Fruit fly (Drosophila melanogaster) whole organism, adult: ENCODE data around the gene RhoGAP5A.
A peak's percentile ranks its signal among the peaks of the same experiment; 100 is the strongest.

Experiments used
- CG11617 ChIP-seq: fragments of 200-800 bp; sonication (Bioruptor generic); optimal IDR thresholded peaks from 2 replicates; lab custom pipeline; 2017; ENCODE audit warnings: mild to moderate bottlenecking, missing biosample characterization, missing genetic modification reagents, missing genetic modification characterization
- CG12768 ChIP-seq: fragments of 200-800 bp; sonication (Bioruptor generic); optimal IDR thresholded peaks from 2 replicates; lab custom pipeline; 2017; ENCODE audit warnings: missing biosample characterization, missing genetic modification characterization, mild to moderate bottlenecking, moderate library complexity, missing genetic modification reagents
- CG14711 ChIP-seq: fragments of 200-800 bp; sonication (Bioruptor generic); optimal IDR thresholded peaks from 2 replicates; lab custom pipeline; 2018; ENCODE audit warnings: missing biosample characterization, mild to moderate bottlenecking, missing genetic modification characterization, moderate library complexity
- CG1620 ChIP-seq: fragments of 200-800 bp; sonication (Bioruptor generic); optimal IDR thresholded peaks from 2 replicates; lab custom pipeline; 2016; ENCODE audit warnings: missing biosample characterization, missing genetic modification characterization
- CG33017 ChIP-seq: fragments of 200-800 bp; sonication (Bioruptor generic); optimal IDR thresholded peaks from 2 replicates; lab custom pipeline; 2018; ENCODE audit warnings: missing biosample characterization, mild to moderate bottlenecking, missing genetic modification characterization, moderate library complexity
- CG5204 ChIP-seq: fragments of 200-800 bp; sonication (Bioruptor generic); optimal IDR thresholded peaks from 2 replicates; lab custom pipeline; 2016; ENCODE audit warnings: missing biosample characterization, missing genetic modification characterization
- CG7045 ChIP-seq: fragments of 200-800 bp; sonication (Bioruptor generic); optimal IDR thresholded peaks from 2 replicates; lab custom pipeline; 2017; ENCODE audit warnings: missing biosample characterization, mild to moderate bottlenecking, missing genetic modification characterization
- CG7101 ChIP-seq: fragments of 200-800 bp; sonication (Bioruptor generic); optimal IDR thresholded peaks from 2 replicates; lab custom pipeline; 2018; ENCODE audit warnings: missing biosample characterization, mild to moderate bottlenecking, missing genetic modification characterization, moderate library complexity
- Clk ChIP-seq: fragments of 200-800 bp; sonication (Bioruptor generic); optimal IDR thresholded peaks from 2 replicates; lab custom pipeline; 2017; ENCODE audit warnings: missing biosample characterization, missing genetic modification characterization
- Crg-1 ChIP-seq: fragments of 200-800 bp; sonication (Bioruptor generic); optimal IDR thresholded peaks from 2 replicates; lab custom pipeline; 2016; ENCODE audit warnings: missing biosample characterization, missing genetic modification characterization
- Hr96 ChIP-seq: fragments of 200-800 bp; sonication (Bioruptor generic); optimal IDR thresholded peaks from 2 replicates; lab custom pipeline; 2016; ENCODE audit warnings: missing biosample characterization, missing genetic modification characterization
- Mnt ChIP-seq: fragments of 200-800 bp; sonication (Bioruptor generic); optimal IDR thresholded peaks from 2 replicates; lab custom pipeline; 2016; ENCODE audit warnings: missing biosample characterization, mild to moderate bottlenecking, missing genetic modification characterization
- bab1 ChIP-seq: fragments of 200-800 bp; sonication (Bioruptor generic); optimal IDR thresholded peaks from 3 replicates; lab custom pipeline; 2019; ENCODE audit warnings: missing biosample characterization, mild to moderate bottlenecking, missing genetic modification characterization, moderate library complexity
- cic ChIP-seq: fragments of 200-800 bp; sonication (Bioruptor generic); optimal IDR thresholded peaks from 2 replicates; lab custom pipeline; 2017; ENCODE audit warnings: missing biosample characterization, mild to moderate bottlenecking, missing genetic modification characterization, moderate library complexity
- cnc ChIP-seq, 2 experiments: fragments of >200 bp; optimal IDR thresholded peaks; 2 replicates each; lab custom pipeline; 2017
- kay ChIP-seq: fragments of 200-800 bp; sonication (Bioruptor generic); peaks from one replicate; lab custom pipeline; 2016; ENCODE audit warnings: missing biosample characterization, missing genetic modification characterization, borderline replicate concordance
- ovo ChIP-seq: fragments of 200-800 bp; sonication (Bioruptor generic); optimal IDR thresholded peaks from 2 replicates; lab custom pipeline; 2016; ENCODE audit warnings: missing biosample characterization, missing genetic modification characterization
- pad ChIP-seq: fragments of 200-800 bp; sonication (Bioruptor generic); optimal IDR thresholded peaks from 3 replicates; lab custom pipeline; 2017; ENCODE audit warnings: missing biosample characterization, missing genetic modification characterization, mild to moderate bottlenecking, moderate library complexity, missing genetic modification reagents
- tj ChIP-seq: fragments of 200-800 bp; sonication (Bioruptor generic); optimal IDR thresholded peaks from 3 replicates; lab custom pipeline; 2017; ENCODE audit warnings: missing biosample characterization, mild to moderate bottlenecking, missing genetic modification characterization, moderate library complexity
- toe ChIP-seq: fragments of 200-800 bp; sonication (Bioruptor generic); optimal IDR thresholded peaks from 2 replicates; lab custom pipeline; 2016; ENCODE audit warnings: missing biosample characterization, missing genetic modification characterization

The RhoGAP5A gene

DNA sequence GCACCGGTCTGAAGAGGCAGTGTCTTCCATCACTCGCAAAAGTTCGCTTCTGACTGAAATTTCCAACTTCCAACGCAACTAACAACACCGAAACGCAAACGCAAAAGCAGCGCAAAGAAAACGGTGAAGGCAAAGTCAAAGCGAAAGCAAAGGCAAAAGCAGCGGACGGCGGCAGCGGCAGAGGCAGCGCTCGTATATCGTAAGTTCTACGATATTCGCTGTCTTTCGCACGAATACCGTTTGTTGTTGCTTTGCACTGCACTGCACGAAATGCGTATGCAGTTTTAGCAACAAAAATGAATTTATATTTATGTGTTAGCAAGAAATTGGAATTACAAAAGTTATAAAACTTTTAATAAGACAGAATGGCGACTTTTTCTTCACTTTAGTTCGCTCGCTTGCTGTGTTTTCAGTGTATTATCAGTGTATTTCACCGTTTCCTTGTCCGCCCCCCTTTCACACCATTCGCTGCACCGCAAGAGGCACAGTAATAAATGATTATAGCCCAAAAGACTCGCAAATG, 29.9 kb upstream of the RhoGAP5A start, which contains the start of gene OtopLa:
OtopLa (minus strand) TSS at position 51 of the 523 bp plus-strand sequence.
- TF ChIP-seq CG7045 (GFP tag; lab: Kevin White, UChicago) (peak; percentile 53), CG5204 (GFP tag; lab: Kevin White, UChicago) (peak; percentile 45), tj (GFP tag; lab: Kevin White, UChicago) (no peak), toe (GFP tag; lab: Kevin White, UChicago) (peak; percentile 23), bab1 (GFP tag; lab: Kevin White, UChicago) (peak; percentile 15), CG33017 (peak; percentile 51), pad (GFP tag; lab: Kevin White, UChicago) (no peak), CG12768 (GFP tag; lab: Kevin White, UChicago) (peak; percentile 51), CG11617 (GFP tag; lab: Kevin White, UChicago) (peak; percentile 5), CG7101 (tag; lab: Kevin White, UChicago) (peak; percentile 20)

DNA sequence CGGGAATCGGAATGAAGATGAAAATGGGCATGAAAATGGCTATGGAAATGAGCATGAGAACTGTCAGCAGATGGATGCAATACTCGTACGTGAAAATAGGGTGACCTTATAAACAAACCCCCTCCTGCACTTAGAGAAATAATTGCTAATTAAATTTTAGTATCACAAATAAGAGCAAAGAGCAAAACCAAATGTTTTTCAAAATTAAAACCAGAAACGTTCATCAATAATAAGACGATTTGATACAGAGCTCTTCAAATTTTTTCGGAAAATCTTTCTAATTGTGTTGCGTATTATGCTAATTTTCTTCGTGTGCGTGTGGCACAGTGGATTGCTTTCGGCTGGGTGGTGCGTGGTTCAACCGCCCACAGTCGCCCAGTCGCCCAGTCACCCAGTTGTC, 27.6 kb upstream of the RhoGAP5A start:
- no peak for TF ChIP-seq kay
- no peak for TF ChIP-seq bab1 (GFP tag; lab: Kevin White, UChicago)
- TF ChIP-seq CG12768 (GFP tag; lab: Kevin White, UChicago): no peak
- no peak for TF ChIP-seq CG11617 (GFP tag; lab: Kevin White, UChicago)
- no peak for TF ChIP-seq pad (GFP tag; lab: Kevin White, UChicago)
- no peak for TF ChIP-seq Crg-1 (GFP tag; lab: Kevin White, UChicago)
- TF ChIP-seq toe (GFP tag; lab: Kevin White, UChicago): no peak
- TF ChIP-seq CG7045 (GFP tag; lab: Kevin White, UChicago): no peak
- TF ChIP-seq Clk (GFP tag; lab: Kevin White, UChicago): no peak
- no peak for TF ChIP-seq tj (GFP tag; lab: Kevin White, UChicago)
- TF ChIP-seq Mnt: no peak
- TF ChIP-seq cnc (optimal IDR thresholded peaks at IDR 0.05; lab: Kevin White, UChicago): no peak
- TF ChIP-seq Hr96: no peak
- TF ChIP-seq CG33017: no peak
- TF ChIP-seq CG5204 (GFP tag; lab: Kevin White, UChicago): no peak
- no peak for TF ChIP-seq cic
- TF ChIP-seq ovo: no peak
- TF ChIP-seq CG1620 (GFP tag; lab: Kevin White, UChicago): no peak
- TF ChIP-seq CG14711: no peak

DNA sequence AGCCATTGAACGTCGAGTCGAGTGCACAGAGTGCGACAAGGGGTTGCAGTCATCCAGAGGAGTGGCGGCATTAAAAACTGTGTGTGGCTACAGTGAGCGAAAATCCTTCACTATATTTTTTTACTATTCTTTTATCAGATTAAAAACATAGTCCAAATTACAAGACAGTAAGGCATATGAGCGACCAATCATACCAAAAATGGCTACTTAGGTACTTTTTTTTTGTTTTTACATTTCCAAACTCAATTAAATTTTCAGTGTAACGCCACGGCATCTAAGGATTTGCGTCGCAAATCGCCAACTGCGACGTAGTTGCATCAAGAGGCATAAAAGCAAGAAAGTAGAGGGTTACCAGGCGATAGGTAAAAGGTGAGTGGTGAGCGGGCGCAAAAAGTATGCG, 20.5 kb upstream of the RhoGAP5A start:
- TF ChIP-seq CG7101 (tag; lab: Kevin White, UChicago) (no peak), tj (GFP tag; lab: Kevin White, UChicago) (no peak), toe (GFP tag; lab: Kevin White, UChicago) (no peak), Hr96 (no peak), cnc (optimal IDR thresholded peaks at IDR 0.05; lab: Kevin White, UChicago) (no peak), CG7045 (GFP tag; lab: Kevin White, UChicago) (no peak), bab1 (GFP tag; lab: Kevin White, UChicago) (no peak), CG5204 (GFP tag; lab: Kevin White, UChicago) (no peak), CG33017 (no peak), Clk (GFP tag; lab: Kevin White, UChicago) (no peak), CG11617 (GFP tag; lab: Kevin White, UChicago) (no peak), CG14711 (no peak)

DNA sequence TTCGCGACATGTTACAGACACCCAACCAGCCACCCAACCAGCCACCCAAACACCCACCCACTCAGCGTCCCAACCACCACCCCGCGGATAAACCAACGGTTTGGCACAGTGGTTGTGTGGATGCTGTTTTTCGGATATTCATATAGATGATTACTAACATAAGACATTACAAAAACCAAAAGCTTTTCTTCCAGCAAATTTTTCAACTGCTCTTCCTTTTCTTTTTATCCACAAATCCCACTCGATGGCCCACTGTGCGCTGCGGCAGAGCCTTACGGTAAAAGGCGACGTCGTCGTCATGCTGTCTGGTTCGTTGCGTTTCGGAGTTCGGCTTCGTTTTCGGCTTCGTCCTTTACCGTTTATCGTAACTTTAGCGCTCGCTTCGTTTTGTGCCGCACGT, 20.0 kb upstream of the RhoGAP5A start:
- TF ChIP-seq CG5204 (GFP tag; lab: Kevin White, UChicago) (peak; percentile 15), Clk (GFP tag; lab: Kevin White, UChicago) (peak; percentile 9), ovo (no peak), CG1620 (GFP tag; lab: Kevin White, UChicago) (no peak), CG12768 (GFP tag; lab: Kevin White, UChicago) (peak; percentile 26), CG33017 (peak; percentile 35), CG7045 (GFP tag; lab: Kevin White, UChicago) (peak; percentile 30)

DNA sequence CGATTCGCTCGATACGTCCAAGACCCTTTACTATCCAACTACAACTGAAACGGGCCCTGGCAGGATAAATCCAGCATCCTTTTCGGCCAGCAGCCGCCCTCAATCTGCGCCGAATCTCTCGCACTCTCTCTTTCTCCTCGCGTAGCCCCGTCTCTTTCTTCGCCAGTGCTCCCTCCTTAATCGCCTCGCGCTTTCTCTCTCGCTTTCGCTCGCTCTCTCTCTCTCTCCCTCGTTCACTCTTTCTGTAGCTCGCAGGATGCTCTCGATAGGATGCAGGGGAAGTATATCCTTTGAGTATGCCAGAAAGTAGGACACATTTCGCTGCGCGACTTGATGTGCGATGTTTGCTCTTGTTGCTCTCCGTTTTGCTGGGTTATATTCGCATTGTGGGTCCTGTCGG, 18.9 kb upstream of the RhoGAP5A start:
- TF ChIP-seq toe (GFP tag; lab: Kevin White, UChicago) (no peak), pad (GFP tag; lab: Kevin White, UChicago) (peak; percentile 92)

DNA sequence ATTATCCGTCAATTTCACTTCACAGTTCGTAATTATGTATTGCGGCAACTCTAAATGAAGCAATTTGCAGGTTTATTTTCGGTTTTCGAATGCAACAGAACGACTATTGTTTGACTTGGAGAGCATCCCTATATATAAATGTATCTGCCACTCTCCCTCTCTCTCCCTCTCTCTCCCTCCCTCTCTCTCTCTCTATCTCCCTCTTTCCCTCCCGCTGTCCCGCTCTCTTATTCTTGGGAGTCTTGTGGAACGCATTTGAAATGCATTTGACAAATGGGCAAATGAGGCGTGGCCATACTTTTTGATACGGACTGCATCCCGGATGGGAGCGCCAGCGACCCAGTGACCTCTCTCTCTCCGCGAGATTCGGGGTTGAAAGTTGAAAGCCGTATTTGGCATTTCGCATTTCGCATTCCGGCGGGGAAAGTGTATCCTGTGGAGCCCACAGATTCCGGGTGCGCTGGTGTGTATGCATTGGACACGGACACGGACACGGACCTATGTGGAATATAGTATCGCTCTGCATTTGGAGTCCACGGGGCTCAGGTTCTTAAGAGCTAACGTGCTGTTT, 18.0 kb upstream of the RhoGAP5A start:
- peak; percentile 94 for TF ChIP-seq pad (GFP tag; lab: Kevin White, UChicago)
- TF ChIP-seq cnc (optimal IDR thresholded peaks at IDR 0.05; lab: Kevin White, UChicago): no peak

DNA sequence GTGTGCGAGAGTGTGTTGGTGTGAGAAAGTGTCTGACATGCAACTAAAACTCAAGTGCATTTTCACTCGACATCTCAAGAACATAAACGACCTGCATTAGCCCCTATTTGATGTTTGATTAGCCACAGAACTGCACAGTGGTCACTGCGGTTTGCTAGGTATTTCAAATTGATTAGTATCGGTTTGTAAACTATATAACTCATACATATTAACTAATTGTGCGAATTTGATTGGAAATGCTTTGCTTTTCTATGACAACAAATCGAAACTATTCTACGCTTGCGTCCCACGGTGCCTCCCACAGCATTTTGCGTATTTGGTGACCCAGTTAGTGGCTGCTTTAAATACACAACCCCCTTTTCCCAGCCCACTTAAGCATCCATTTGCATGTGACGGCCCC, 16.1 kb upstream of the RhoGAP5A start:
- TF ChIP-seq pad (GFP tag; lab: Kevin White, UChicago) (no peak), CG7045 (GFP tag; lab: Kevin White, UChicago) (no peak), toe (GFP tag; lab: Kevin White, UChicago) (no peak), ovo (no peak), Mnt (no peak), cic (no peak), Clk (GFP tag; lab: Kevin White, UChicago) (no peak), CG11617 (GFP tag; lab: Kevin White, UChicago) (no peak), bab1 (GFP tag; lab: Kevin White, UChicago) (no peak), Hr96 (no peak), cnc (optimal IDR thresholded peaks at IDR 0.05; lab: Kevin White, UChicago) (no peak), kay (no peak), CG12768 (GFP tag; lab: Kevin White, UChicago) (no peak), CG1620 (GFP tag; lab: Kevin White, UChicago) (no peak), tj (GFP tag; lab: Kevin White, UChicago) (no peak), CG7101 (tag; lab: Kevin White, UChicago) (no peak), CG5204 (GFP tag; lab: Kevin White, UChicago) (no peak), CG14711 (no peak)
